Fruit fly (Drosophila melanogaster) whole organism, embryonic: ENCODE measurements around the gene Gclm.

ENCODE experiments used
- Aef1 ChIP-seq: fragments of 200-800 bp; sonication (Bioruptor generic); IDR thresholded peaks from 3 replicates; pipeline ENCODE4 v1.3.6; 2022; ENCODE audit warnings: missing biosample characterization, missing genetic modification characterization
- Atf6 ChIP-seq: fragments of 200-800 bp; sonication (Bioruptor generic); IDR thresholded peaks from 2 replicates; pipeline ENCODE4 v1.3.6; 2022; ENCODE audit warnings: missing biosample characterization, missing genetic modification characterization
- BEAF-32 ChIP-seq: fragments of 200-800 bp; sonication (Bioruptor generic); optimal IDR thresholded peaks from 3 replicates; lab custom pipeline; 2017; ENCODE audit warnings: missing biosample characterization, missing genetic modification characterization, mild to moderate bottlenecking, moderate library complexity, missing genetic modification reagents
- Blimp-1 ChIP-seq: fragments of 200-800 bp; sonication (Bioruptor generic); optimal IDR thresholded peaks from 3 replicates; lab custom pipeline; 2018; ENCODE audit warnings: missing biosample characterization, missing genetic modification characterization, mild to moderate bottlenecking, moderate library complexity, missing genetic modification reagents
- CG1024 ChIP-seq: fragments of 200-800 bp; sonication (Bioruptor generic); IDR thresholded peaks from 2 replicates; pipeline ENCODE4 v1.3.6; 2022; ENCODE audit warnings: missing biosample characterization, missing genetic modification characterization
- CG10321 ChIP-seq: fragments of 200-800 bp; sonication (Bioruptor generic); IDR thresholded peaks from 2 replicates; pipeline ENCODE4 v1.3.6; 2022; ENCODE audit warnings: missing biosample characterization, missing genetic modification characterization
- CG10959 ChIP-seq: fragments of 200-800 bp; sonication (Bioruptor generic); IDR thresholded peaks from 2 replicates; pipeline ENCODE4 v1.3.6; 2022; ENCODE audit warnings: missing biosample characterization, missing genetic modification characterization
- CG10979 ChIP-seq: fragments of 200-800 bp; sonication (Bioruptor generic); optimal IDR thresholded peaks from 2 replicates; lab custom pipeline; 2018; ENCODE audit warnings: missing biosample characterization, mild to moderate bottlenecking, missing genetic modification characterization, moderate library complexity
- CG11093 ChIP-seq: fragments of 200-800 bp; sonication (Bioruptor generic); IDR thresholded peaks from 3 replicates; pipeline ENCODE4 v1.3.6; 2022; ENCODE audit warnings: missing biosample characterization, missing genetic modification characterization
- CG12942 ChIP-seq: fragments of 200-800 bp; sonication (Bioruptor generic); optimal IDR thresholded peaks from 3 replicates; lab custom pipeline; 2016; ENCODE audit warnings: missing biosample characterization, missing genetic modification characterization
- CG15073 ChIP-seq: fragments of 200-800 bp; sonication (Bioruptor generic); optimal IDR thresholded peaks from 2 replicates; lab custom pipeline; 2016; ENCODE audit warnings: missing biosample characterization, missing genetic modification characterization
- CG16813 ChIP-seq: fragments of 200-800 bp; sonication (Bioruptor generic); IDR thresholded peaks from 3 replicates; pipeline ENCODE4 v1.3.6; 2022; ENCODE audit warnings: missing biosample characterization, missing genetic modification characterization; ENCODE audit not compliant: partially characterized antibody
- CG17568 ChIP-seq: fragments of 200-800 bp; sonication (Bioruptor generic); optimal IDR thresholded peaks from 2 replicates; lab custom pipeline; 2018; ENCODE audit warnings: missing biosample characterization, mild to moderate bottlenecking, missing genetic modification characterization, moderate library complexity
- CG1832 ChIP-seq: fragments of 200-800 bp; sonication (Bioruptor generic); optimal IDR thresholded peaks from 2 replicates; lab custom pipeline; 2017; ENCODE audit warnings: missing biosample characterization, mild to moderate bottlenecking, missing genetic modification characterization, inconsistent platforms
- CG18476 ChIP-seq: fragments of 200-800 bp; sonication (Bioruptor generic); optimal IDR thresholded peaks from 2 replicates; lab custom pipeline; 2016; ENCODE audit warnings: missing biosample characterization, mild to moderate bottlenecking, missing genetic modification characterization
- CG18599 ChIP-seq: fragments of 200-800 bp; sonication (Bioruptor generic); optimal IDR thresholded peaks from 3 replicates; lab custom pipeline; 2017; ENCODE audit warnings: missing biosample characterization, missing genetic modification characterization, mild to moderate bottlenecking, moderate library complexity, missing genetic modification reagents
- CG2199 ChIP-seq: fragments of 200-800 bp; sonication (Bioruptor generic); IDR thresholded peaks from 3 replicates; pipeline ENCODE4 v1.3.6; 2022; ENCODE audit warnings: missing biosample characterization, missing genetic modification characterization
- CG3281 ChIP-seq: fragments of 200-800 bp; sonication (Bioruptor generic); optimal IDR thresholded peaks from 3 replicates; lab custom pipeline; 2017; ENCODE audit warnings: missing biosample characterization, mild to moderate bottlenecking, missing genetic modification characterization
- CG4424 ChIP-seq: fragments of 200-800 bp; sonication (Bioruptor generic); optimal IDR thresholded peaks from 3 replicates; lab custom pipeline; 2016; ENCODE audit warnings: missing biosample characterization, missing genetic modification characterization
- CG6654 ChIP-seq: fragments of 200-800 bp; sonication (Bioruptor generic); optimal IDR thresholded peaks from 2 replicates; lab custom pipeline; 2017; ENCODE audit warnings: missing biosample characterization, mild to moderate bottlenecking, missing genetic modification characterization
- CG6765 ChIP-seq: fragments of 200-800 bp; sonication (Bioruptor generic); optimal IDR thresholded peaks from 3 replicates; lab custom pipeline; 2017; ENCODE audit warnings: missing biosample characterization, mild to moderate bottlenecking, missing genetic modification characterization
- CG8281 ChIP-seq: fragments of 200-800 bp; sonication (Bioruptor generic); optimal IDR thresholded peaks from 2 replicates; lab custom pipeline; 2018; ENCODE audit warnings: missing biosample characterization, mild to moderate bottlenecking, missing genetic modification characterization, moderate library complexity
- CG8765 ChIP-seq: fragments of 200-800 bp; sonication (Bioruptor generic); IDR thresholded peaks from 2 replicates; pipeline ENCODE4 v1.3.6; 2022; ENCODE audit warnings: missing biosample characterization, missing genetic modification characterization
- CHES-1-like ChIP-seq: fragments of 200-800 bp; sonication (Bioruptor generic); optimal IDR thresholded peaks from 2 replicates; lab custom pipeline; 2016; ENCODE audit warnings: missing biosample characterization, missing genetic modification characterization
- CTCF ChIP-seq: fragments of 200-800 bp; sonication (Bioruptor generic); optimal IDR thresholded peaks from 2 replicates; lab custom pipeline; 2017; ENCODE audit warnings: missing biosample characterization, mild to moderate bottlenecking, missing genetic modification characterization, moderate library complexity
- Fer3 ChIP-seq: fragments of 200-800 bp; sonication (Bioruptor generic); optimal IDR thresholded peaks from 2 replicates; lab custom pipeline; 2018; ENCODE audit warnings: missing biosample characterization, mild to moderate bottlenecking, missing genetic modification characterization, moderate library complexity
- HHEX ChIP-seq: fragments of 200-800 bp; sonication (Bioruptor generic); optimal IDR thresholded peaks from 3 replicates; lab custom pipeline; 2017; ENCODE audit warnings: missing biosample characterization, mild to moderate bottlenecking, missing genetic modification characterization, missing genetic modification reagents
- HLHmδ ChIP-seq: fragments of 200-800 bp; sonication (Bioruptor generic); optimal IDR thresholded peaks from 2 replicates; lab custom pipeline; 2018; ENCODE audit warnings: missing biosample characterization, mild to moderate bottlenecking, missing genetic modification characterization, moderate library complexity
- Hmr ChIP-seq: fragments of 200-800 bp; sonication (Bioruptor generic); optimal IDR thresholded peaks from 3 replicates; lab custom pipeline; 2017; ENCODE audit warnings: mild to moderate bottlenecking, missing biosample characterization, missing genetic modification reagents, missing genetic modification characterization
- MBD-R2 ChIP-seq: fragments of 200-800 bp; sonication (Bioruptor generic); IDR thresholded peaks from 2 replicates; pipeline ENCODE4 v1.3.6; 2022; ENCODE audit warnings: missing biosample characterization, missing genetic modification characterization
- Xrp1 ChIP-seq: fragments of 200-800 bp; sonication (Bioruptor generic); IDR thresholded peaks from 2 replicates; pipeline ENCODE4 v1.3.6; 2022; ENCODE audit warnings: missing biosample characterization, missing genetic modification characterization
- ash1 ChIP-seq: fragments of 200-800 bp; sonication (Bioruptor generic); optimal IDR thresholded peaks from 2 replicates; lab custom pipeline; 2018; ENCODE audit warnings: missing biosample characterization, mild to moderate bottlenecking, missing genetic modification characterization
- ci ChIP-seq: fragments of 200-800 bp; sonication (Bioruptor generic); IDR thresholded peaks from 3 replicates; pipeline ENCODE4 v1.3.6; 2022; ENCODE audit warnings: missing biosample characterization, missing genetic modification characterization
- dimm ChIP-seq: fragments of 200-800 bp; sonication (Bioruptor generic); IDR thresholded peaks from 2 replicates; pipeline ENCODE4 v1.3.6; 2022; ENCODE audit warnings: missing biosample characterization, missing genetic modification characterization
- dmrt11E ChIP-seq: fragments of 200-800 bp; sonication (Bioruptor generic); optimal IDR thresholded peaks from 3 replicates; lab custom pipeline; 2018; ENCODE audit warnings: missing biosample characterization, mild to moderate bottlenecking, missing genetic modification characterization, moderate library complexity
- gsb-n ChIP-seq: fragments of 200-800 bp; sonication (Bioruptor generic); optimal IDR thresholded peaks from 3 replicates; lab custom pipeline; 2018; ENCODE audit warnings: missing biosample characterization, mild to moderate bottlenecking, missing genetic modification characterization
- hkb ChIP-seq, 2 experiments: fragments of 200-800 bp in 1 of 2; fragments of >200 bp in 1 of 2; sonication (Bioruptor generic) in 1 of 2; IDR thresholded peaks in 1 of 2; optimal IDR thresholded peaks in 1 of 2; 2 replicates each; pipeline versions ENCODE4 v1.3.6 to Lab custom; 2017 to 2022; ENCODE audit warnings: missing biosample characterization in 1 of 2, missing genetic modification characterization in 1 of 2
- ind ChIP-seq: fragments of 200-800 bp; sonication (Bioruptor generic); optimal IDR thresholded peaks from 3 replicates; lab custom pipeline; 2016; ENCODE audit warnings: missing biosample characterization, missing genetic modification characterization
- kni ChIP-seq: fragments of 200-800 bp; sonication (Bioruptor generic); optimal IDR thresholded peaks from 3 replicates; lab custom pipeline; 2017; ENCODE audit warnings: mild to moderate bottlenecking, missing biosample characterization, missing genetic modification reagents, missing genetic modification characterization
- lilli ChIP-seq: fragments of 200-800 bp; sonication (Bioruptor generic); optimal IDR thresholded peaks from 3 replicates; lab custom pipeline; 2016; ENCODE audit warnings: missing biosample characterization, missing genetic modification characterization
- mam ChIP-seq: fragments of 200-800 bp; sonication (Bioruptor generic); optimal IDR thresholded peaks from 3 replicates; lab custom pipeline; 2016; ENCODE audit warnings: missing biosample characterization, missing genetic modification characterization
- p53 ChIP-seq: fragments of 200-800 bp; sonication (Bioruptor generic); optimal IDR thresholded peaks from 2 replicates; lab custom pipeline; 2016; ENCODE audit warnings: missing biosample characterization, missing genetic modification characterization
- pros ChIP-seq: fragments of 200-800 bp; sonication (Bioruptor generic); optimal IDR thresholded peaks from 3 replicates; lab custom pipeline; 2019; ENCODE audit warnings: missing biosample characterization, mild to moderate bottlenecking, missing genetic modification characterization, moderate library complexity
- rib ChIP-seq: fragments of 200-800 bp; sonication (Bioruptor generic); IDR thresholded peaks from 2 replicates; pipeline ENCODE4 v1.3.6; 2022; ENCODE audit warnings: missing biosample characterization, missing genetic modification characterization
- run ChIP-seq: fragments of 200-800 bp; sonication (Bioruptor generic); optimal IDR thresholded peaks from 3 replicates; lab custom pipeline; 2018; ENCODE audit warnings: missing biosample characterization, mild to moderate bottlenecking, missing genetic modification characterization
- sisA ChIP-seq: fragments of 200-800 bp; sonication (Bioruptor generic); IDR thresholded peaks from 2 replicates; pipeline ENCODE4 v1.3.6; 2022; ENCODE audit warnings: missing biosample characterization, missing genetic modification characterization
- slou ChIP-seq: fragments of 200-800 bp; sonication (Bioruptor generic); optimal IDR thresholded peaks from 3 replicates; lab custom pipeline; 2016; ENCODE audit warnings: missing biosample characterization, missing genetic modification characterization
- tio ChIP-seq: fragments of 200-800 bp; sonication (Bioruptor generic); optimal IDR thresholded peaks from 2 replicates; lab custom pipeline; 2017; ENCODE audit warnings: missing biosample characterization, missing genetic modification characterization, inconsistent platforms
- trem ChIP-seq: fragments of 200-800 bp; optimal IDR thresholded peaks from 3 replicates; lab custom pipeline; 2019; ENCODE audit warnings: missing biosample characterization, mild to moderate bottlenecking, missing genetic modification characterization, moderate library complexity
- wdn ChIP-seq: fragments of 200-800 bp; sonication (Bioruptor generic); IDR thresholded peaks from 2 replicates; pipeline ENCODE4 v1.3.6; 2022; ENCODE audit warnings: missing biosample characterization, missing genetic modification characterization

Gclm gene

dm6 chr3R:22686336-22686874 is at the start of gene Gclm, which contains the start of gene CG17625 (continued):
- TF ChIP-seq sisA (GFP tag; lab: Robert Waterston, UW): peak; percentile 22; the same call in 1 of the 2 replicates
- no peak for TF ChIP-seq CG8281 (tag; lab: Kevin White, UChicago)
- peak; percentile 52 for TF ChIP-seq Fer3 (tag; lab: Kevin White, UChicago)
- peak; percentile 75 for TF ChIP-seq CG16813 (GFP tag; lab: Robert Waterston, UW)
- TF ChIP-seq CG10321 (GFP tag; lab: Robert Waterston, UW): 0 out of 2 replicates have a peak, but pooled peaks have one; percentile 44
- TF ChIP-seq CG1832 (GFP tag; lab: Kevin White, UChicago): no peak
- TF ChIP-seq CG3281 (GFP tag; lab: Kevin White, UChicago): peak; percentile 51
- no peak for TF ChIP-seq CG17568 (GFP tag; lab: Kevin White, UChicago)
- no peak for TF ChIP-seq CG6654 (GFP tag; lab: Kevin White, UChicago)
- TF ChIP-seq Aef1: peak; percentile 41
- no peak for TF ChIP-seq kni (GFP tag; lab: Kevin White, UChicago)
- TF ChIP-seq CHES-1-like (GFP tag; lab: Kevin White, UChicago): peak; percentile 66
- no peak for TF ChIP-seq p53 (GFP tag; lab: Kevin White, UChicago)
- TF ChIP-seq CG10959 (GFP tag; lab: Robert Waterston, UW): peak; percentile 27; the same call in 1 of the 2 replicates
- TF ChIP-seq CG15073 (GFP tag; lab: Kevin White, UChicago): no peak
- peak; percentile 63 for TF ChIP-seq CG18599 (GFP tag; lab: Kevin White, UChicago)
- peak; percentile 38 for TF ChIP-seq Blimp-1 (GFP tag; lab: Kevin White, UChicago)
- 0 out of 3 replicates have a peak, but pooled peaks have one; percentile 53 for TF ChIP-seq CG11093
- TF ChIP-seq ash1 (GFP tag; lab: Kevin White, UChicago): no peak
- TF ChIP-seq CG1024 (GFP tag; lab: Robert Waterston, UW): peak; percentile 35; the same call in 1 of the 2 replicates
- TF ChIP-seq mam (GFP tag; lab: Kevin White, UChicago): peak; percentile 46
- no peak for TF ChIP-seq CG8765 (GFP tag; lab: Robert Waterston, UW)
- TF ChIP-seq CG10979 (tag; lab: Kevin White, UChicago): peak; percentile 36
- peak; percentile 32 for TF ChIP-seq CTCF (GFP tag; lab: Kevin White, UChicago)
- peak; percentile 66 for TF ChIP-seq CG6765 (GFP tag; lab: Kevin White, UChicago)
- TF ChIP-seq lilli (GFP tag; lab: Kevin White, UChicago): peak; percentile 57
- TF ChIP-seq rib (GFP tag; lab: Robert Waterston, UW): peak; percentile 45; the same call in 1 of the 2 replicates
- peak; percentile 4 for TF ChIP-seq CG12942 (GFP tag; lab: Kevin White, UChicago)
- TF ChIP-seq ci (GFP tag; lab: Robert Waterston, UW): peak; percentile 74
- TF ChIP-seq CG2199 (GFP tag; lab: Robert Waterston, UW): peak; percentile 61; the same call in 1 of the 3 replicates
- 0 out of 2 replicates have a peak, but pooled peaks have one; percentile 11 for TF ChIP-seq wdn (GFP tag; lab: Robert Waterston, UW)
- peak; percentile 42 for TF ChIP-seq gsb-n (tag; lab: Kevin White, UChicago)
- no peak for TF ChIP-seq pros (GFP tag; lab: Kevin White, UChicago)
- peak; percentile 49 for TF ChIP-seq ind (GFP tag; lab: Kevin White, UChicago)
- no peak for TF ChIP-seq tio (GFP tag; lab: Kevin White, UChicago)
- peak; percentile 65; the same call in 1 of the 2 replicates for TF ChIP-seq Xrp1 (GFP tag; lab: Robert Waterston, UW)
- TF ChIP-seq CG18476 (GFP tag; lab: Kevin White, UChicago): peak; percentile 18
- TF ChIP-seq slou (GFP tag; lab: Kevin White, UChicago): no peak
- no peak for TF ChIP-seq hkb (optimal IDR thresholded peaks at IDR 0.05; lab: Kevin White, UChicago)
- peak; percentile 44; the same call in 1 of the 2 replicates for TF ChIP-seq hkb (GFP tag; IDR thresholded peaks at IDR 0.05; lab: Robert Waterston, UW)
- TF ChIP-seq MBD-R2: peak; percentile 77
- no peak for TF ChIP-seq HHEX
- no peak for TF ChIP-seq dimm (GFP tag; lab: Robert Waterston, UW)
- no peak for TF ChIP-seq run (tag; lab: Kevin White, UChicago)
- peak; percentile 58 for TF ChIP-seq trem (tag; lab: Kevin White, UChicago)
- peak; percentile 41 for TF ChIP-seq CG4424 (GFP tag; lab: Kevin White, UChicago)
- TF ChIP-seq Hmr (GFP tag; lab: Kevin White, UChicago): peak; percentile 73
- no peak for TF ChIP-seq Atf6 (GFP tag; lab: Robert Waterston, UW)
- peak; percentile 38 for TF ChIP-seq dmrt11E (tag; lab: Kevin White, UChicago)
- peak; percentile 81 for TF ChIP-seq BEAF-32 (GFP tag; lab: Kevin White, UChicago)
- TF ChIP-seq HLHmδ (GFP tag; lab: Kevin White, UChicago): peak; percentile 92
